Worm (Caenorhabditis elegans) whole organism, L4 larva: ENCODE data around the gene kreg-1.
A peak's percentile ranks its signal among the peaks of the same experiment; 100 is the strongest.

Experiments
- F26F4.8 ChIP-seq: fragments of 200-800 bp; sonication (Bioruptor generic); conservative IDR thresholded peaks from 2 replicates; pipeline ENCODE4 v1.3.6; 2022; ENCODE audit warnings: missing genetic modification characterization, missing compliant biosample characterization
- F49E8.2 ChIP-seq: sonication (generic microtip); optimal IDR thresholded peaks from 2 replicates; lab custom pipeline; 2016; ENCODE audit warnings: missing compliant biosample characterization, mild to moderate bottlenecking, missing genetic modification characterization, borderline replicate concordance
- T20F7.1 ChIP-seq: fragments of 200-800 bp; sonication (Bioruptor generic); optimal IDR thresholded peaks from 2 replicates; lab custom pipeline; 2018; ENCODE audit warnings: mild to moderate bottlenecking, missing genetic modification characterization, missing compliant biosample characterization
- Y105C5A.15 ChIP-seq: fragments of 200-800 bp; sonication (Bioruptor generic); IDR thresholded peaks from 2 replicates; pipeline ENCODE4 v1.3.6; 2022; ENCODE audit warnings: missing genetic modification characterization, missing compliant biosample characterization
- Y48G9A.11 ChIP-seq: fragments of 200-800 bp; sonication (Bioruptor generic); IDR thresholded peaks from 2 replicates; pipeline ENCODE4 v1.3.6; 2022; ENCODE audit warnings: missing genetic modification reagents, missing genetic modification characterization, missing compliant biosample characterization
- ZK337.2 ChIP-seq: fragments of 200-800 bp; sonication (Bioruptor generic); IDR thresholded peaks from 2 replicates; pipeline ENCODE4 v1.3.6; 2022; ENCODE audit warnings: missing genetic modification reagents, missing genetic modification characterization, missing compliant biosample characterization
- aha-1 ChIP-seq: fragments of 150-350 bp; peaks from one replicate; lab custom pipeline; 2014; ENCODE audit warnings: missing biosample characterization, missing genetic modification characterization
- aly-2 ChIP-seq: sonication (generic microtip); optimal IDR thresholded peaks from 2 replicates; lab custom pipeline; 2018; ENCODE audit warnings: missing biosample characterization, missing genetic modification characterization
- ama-1 ChIP-seq: fragments of 150-350 bp; optimal IDR thresholded peaks from 2 replicates; lab custom pipeline; 2014; ENCODE audit warnings: inconsistent platforms, mixed read lengths
- arid-1 ChIP-seq: fragments of 200-800 bp; sonication (Bioruptor generic); conservative IDR thresholded peaks from 2 replicates; pipeline ENCODE4 v1.3.6; 2022; ENCODE audit warnings: missing genetic modification reagents, missing genetic modification characterization, missing compliant biosample characterization
- attf-4 ChIP-seq: sonication (generic microtip); optimal IDR thresholded peaks from 3 replicates; lab custom pipeline; 2017; ENCODE audit warnings: missing biosample characterization, missing genetic modification characterization
- ceh-32 ChIP-seq: sonication (generic microtip); optimal IDR thresholded peaks from 2 replicates; lab custom pipeline; 2016; ENCODE audit warnings: mild to moderate bottlenecking, missing genetic modification characterization, missing compliant biosample characterization; ENCODE audit not compliant: poor library complexity
- ceh-62 ChIP-seq: sonication (generic microtip); optimal IDR thresholded peaks from 2 replicates; lab custom pipeline; 2017; ENCODE audit warnings: missing biosample characterization, missing genetic modification characterization
- ceh-82 ChIP-seq: sonication (generic microtip); optimal IDR thresholded peaks from 2 replicates; lab custom pipeline; 2017; ENCODE audit warnings: missing biosample characterization, missing genetic modification characterization
- daf-12 ChIP-seq: fragments of 150-350 bp; optimal IDR thresholded peaks from 2 replicates; lab custom pipeline; 2014; ENCODE audit warnings: missing biosample characterization, missing genetic modification reagents, missing genetic modification characterization
- daf-16 ChIP-seq, 3 experiments: sonication (generic microtip); optimal IDR thresholded peaks; 2 replicates each; lab custom pipeline; 2016 to 2017; ENCODE audit warnings: missing genetic modification characterization in 3 of 3, missing genetic modification reagents in 3 of 3, mild to moderate bottlenecking in 2 of 3, missing compliant biosample characterization in 2 of 3, missing biosample characterization in 1 of 3, moderate library complexity in 1 of 3
- dmd-6 ChIP-seq: fragments of 200-800 bp; sonication (Bioruptor generic); IDR thresholded peaks from 2 replicates; pipeline ENCODE4 v1.3.6; 2022; ENCODE audit warnings: missing genetic modification reagents, missing genetic modification characterization, missing compliant biosample characterization
- dmd-8 ChIP-seq: fragments of 200-800 bp; sonication (Bioruptor generic); IDR thresholded peaks from 2 replicates; pipeline ENCODE4 v1.3.6; 2022; ENCODE audit warnings: missing genetic modification characterization, missing compliant biosample characterization
- dpl-1 ChIP-seq: fragments of 150-350 bp; optimal IDR thresholded peaks from 2 replicates; lab custom pipeline; 2014; ENCODE audit warnings: missing biosample characterization, missing genetic modification reagents, missing genetic modification characterization
- dve-1 ChIP-seq: sonication (generic microtip); optimal IDR thresholded peaks from 2 replicates; lab custom pipeline; 2017; ENCODE audit warnings: antibody characterized with exemption, mild to moderate bottlenecking, missing genetic modification characterization, missing compliant biosample characterization; ENCODE audit not compliant: insufficient read depth
- egl-27 ChIP-seq: sonication (generic microtip); optimal IDR thresholded peaks from 3 replicates; lab custom pipeline; 2017; ENCODE audit warnings: missing biosample characterization, missing genetic modification reagents, missing genetic modification characterization
- egl-43 ChIP-seq: fragments of 200-800 bp; sonication (Bioruptor generic); IDR thresholded peaks from 2 replicates; pipeline ENCODE4 v1.3.6; 2022; ENCODE audit warnings: missing genetic modification reagents, missing genetic modification characterization, missing compliant biosample characterization
- fos-1 ChIP-seq: fragments of 150-350 bp; optimal IDR thresholded peaks from 2 replicates; lab custom pipeline; 2014; ENCODE audit warnings: missing biosample characterization, missing genetic modification characterization
- hlh-11 ChIP-seq: fragments of 200-800 bp; sonication (Bioruptor generic); optimal IDR thresholded peaks from 2 replicates; lab custom pipeline; 2018; ENCODE audit warnings: mild to moderate bottlenecking, missing genetic modification characterization, missing compliant biosample characterization
- hmg-1.1 ChIP-seq: fragments of 200-800 bp; sonication (Bioruptor generic); IDR thresholded peaks from 2 replicates; pipeline ENCODE4 v1.3.6; 2022; ENCODE audit warnings: missing genetic modification reagents, missing genetic modification characterization, missing compliant biosample characterization
- lim-7 ChIP-seq: fragments of 200-800 bp; sonication (Bioruptor generic); IDR thresholded peaks from 2 replicates; pipeline ENCODE4 v1.3.6; 2022; ENCODE audit warnings: missing genetic modification characterization, missing compliant biosample characterization
- lin-29 ChIP-seq: fragments of 200-800 bp; sonication (Bioruptor generic); IDR thresholded peaks from 2 replicates; pipeline ENCODE4 v1.3.6; 2022; ENCODE audit warnings: missing genetic modification reagents, missing genetic modification characterization, missing compliant biosample characterization
- madf-9 ChIP-seq: fragments of 200-800 bp; sonication (Bioruptor generic); conservative IDR thresholded peaks from 2 replicates; pipeline ENCODE4 v1.3.6; 2022; ENCODE audit warnings: missing genetic modification reagents, missing genetic modification characterization, missing compliant biosample characterization
- mes-2 ChIP-seq: sonication (generic microtip); optimal IDR thresholded peaks from 2 replicates; lab custom pipeline; 2016; ENCODE audit warnings: missing genotype, mild to moderate bottlenecking, missing genetic modification characterization, missing compliant biosample characterization; ENCODE audit not compliant: poor library complexity, severe bottlenecking
- nhr-10 ChIP-seq: fragments of 150-350 bp; optimal IDR thresholded peaks from 2 replicates; lab custom pipeline; 2014; ENCODE audit warnings: missing biosample characterization, missing genetic modification characterization
- nhr-25 ChIP-seq: sonication (generic microtip); optimal IDR thresholded peaks from 2 replicates; lab custom pipeline; 2017; ENCODE audit warnings: missing genetic modification characterization, mild to moderate bottlenecking, missing compliant biosample characterization, antibody characterized with exemption, moderate library complexity, borderline replicate concordance; ENCODE audit not compliant: insufficient read depth
- nhr-41 ChIP-seq: fragments of 200-800 bp; sonication (Bioruptor generic); IDR thresholded peaks from 2 replicates; pipeline ENCODE4 v1.3.6; 2022; ENCODE audit warnings: missing genetic modification reagents, missing genetic modification characterization, missing compliant biosample characterization
- nhr-76 ChIP-seq: fragments of 150-350 bp; optimal IDR thresholded peaks from 2 replicates; lab custom pipeline; 2014; ENCODE audit warnings: missing biosample characterization, missing genetic modification characterization
- pha-4 ChIP-seq, 2 experiments: fragments of 150-350 bp in 1 of 2; fragments of 200-800 bp in 1 of 2; sonication (Bioruptor generic) in 1 of 2; IDR thresholded peaks in 1 of 2; optimal IDR thresholded peaks in 1 of 2; 2 replicates each; pipeline versions ENCODE4 v1.3.6 to Lab custom; 2014 to 2022; ENCODE audit warnings: missing genetic modification characterization in 2 of 2, missing genetic modification reagents in 2 of 2, missing biosample characterization in 1 of 2, missing compliant biosample characterization in 1 of 2
- php-3 ChIP-seq: fragments of 200-800 bp; sonication (Bioruptor generic); IDR thresholded peaks from 2 replicates; pipeline ENCODE4 v1.3.6; 2022; ENCODE audit warnings: missing genetic modification reagents, missing genetic modification characterization, missing compliant biosample characterization
- pqm-1 ChIP-seq: sonication (generic microtip); optimal IDR thresholded peaks from 2 replicates; lab custom pipeline; 2017; ENCODE audit warnings: missing biosample characterization, missing genetic modification characterization
- skn-1 ChIP-seq: fragments of 150-350 bp; optimal IDR thresholded peaks from 2 replicates; lab custom pipeline; 2014; ENCODE audit warnings: missing biosample characterization, missing genetic modification characterization
- spr-3 ChIP-seq: fragments of 200-800 bp; sonication (Bioruptor generic); optimal IDR thresholded peaks from 2 replicates; lab custom pipeline; 2018; ENCODE audit warnings: mild to moderate bottlenecking, missing genetic modification characterization, missing compliant biosample characterization
- tra-1 ChIP-seq: fragments of 200-800 bp; sonication (Bioruptor generic); IDR thresholded peaks from 2 replicates; pipeline ENCODE4 v1.3.6; 2022; ENCODE audit warnings: missing genetic modification reagents, missing genetic modification characterization, missing compliant biosample characterization
- unc-62 ChIP-seq, 3 experiments: fragments of 150-350 bp in 1 of 3; sonication (generic microtip); optimal IDR thresholded peaks in 2 of 3; peaks in 1 of 3; 1 replicate in 1 of 3; 2 replicates in 2 of 3; lab custom pipeline; 2014 to 2017; ENCODE audit warnings: missing biosample characterization in 3 of 3, missing genetic modification characterization in 3 of 3, missing genetic modification reagents in 3 of 3, missing genotype in 1 of 3
- vab-7 ChIP-seq: fragments of 200-800 bp; sonication (Bioruptor generic); IDR thresholded peaks from 2 replicates; pipeline ENCODE4 v1.3.6; 2022; ENCODE audit warnings: missing genetic modification reagents, missing genetic modification characterization, missing compliant biosample characterization
- zfp-2 ChIP-seq: sonication (generic microtip); optimal IDR thresholded peaks from 2 replicates; lab custom pipeline; 2016; ENCODE audit warnings: mild to moderate bottlenecking, missing genetic modification characterization, missing compliant biosample characterization
- ztf-7 ChIP-seq: fragments of 150-350 bp; optimal IDR thresholded peaks from 2 replicates; lab custom pipeline; 2014; ENCODE audit warnings: missing biosample characterization, missing genetic modification characterization

kreg-1 gene

DNA sequence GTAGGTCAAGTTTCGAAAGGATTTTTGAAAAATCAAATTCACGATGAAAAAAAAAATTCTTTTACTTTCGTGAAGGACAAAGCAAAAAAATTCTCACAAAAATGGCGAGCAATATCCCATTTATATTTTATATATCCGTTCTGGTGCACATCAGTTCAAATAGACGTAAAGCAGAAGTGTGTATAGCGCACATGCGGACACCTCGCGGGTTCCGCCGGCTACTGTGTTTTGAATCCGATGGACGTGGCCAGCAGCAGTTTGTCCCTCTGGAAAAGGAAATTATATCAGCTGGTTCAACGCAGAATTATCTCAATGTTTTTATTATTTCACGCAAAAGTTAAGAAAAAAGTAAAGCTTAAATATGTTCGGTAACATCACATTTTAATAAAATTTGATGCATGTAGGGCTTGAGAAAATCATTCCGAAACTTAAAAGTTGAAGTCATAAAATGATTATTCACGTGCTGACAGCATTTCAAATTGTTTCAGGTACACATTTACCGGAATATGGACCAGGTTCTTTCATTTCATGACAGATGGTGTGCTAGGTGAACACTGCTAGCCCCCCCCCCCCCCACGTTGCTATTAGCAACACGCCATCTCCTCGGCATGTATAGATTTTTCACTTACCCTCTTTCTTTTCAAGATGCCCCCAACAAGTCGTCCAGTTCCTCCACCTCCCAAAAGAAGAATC is 5.8 kb upstream of the kreg-1 start, which contains the start of gene jbts-14:
jbts-14 (plus strand) TSS at position 643 of the 693 bp plus-strand sequence.
- TF ChIP-seq zfp-2 (tag; lab: Kevin White, UChicago): no peak
- TF ChIP-seq ceh-32 (tag; lab: Kevin White, UChicago): no peak
- TF ChIP-seq F26F4.8 (GFP tag; lab: Robert Waterston, UW): no peak
- no peak for TF ChIP-seq lin-29 (GFP tag; lab: Robert Waterston, UW)
- TF ChIP-seq attf-4 (tag; lab: Kevin White, UChicago): no peak
- no peak for TF ChIP-seq Y105C5A.15 (GFP tag; lab: Robert Waterston, UW)
- TF ChIP-seq nhr-41 (GFP tag; lab: Robert Waterston, UW): no peak
- TF ChIP-seq skn-1 (tag; lab: Kevin White, UChicago): no peak
- no peak for TF ChIP-seq ztf-7 (tag; lab: Kevin White, UChicago)
- TF ChIP-seq mes-2 (tag; lab: Kevin White, UChicago): no peak
- TF ChIP-seq vab-7 (GFP tag; lab: Robert Waterston, UW): no peak
- TF ChIP-seq T20F7.1 (GFP tag; lab: Kevin White, UChicago): no peak
- TF ChIP-seq ceh-62: no peak
- TF ChIP-seq ZK337.2 (GFP tag; lab: Robert Waterston, UW): no peak
- no peak for TF ChIP-seq ceh-82 (tag; lab: Kevin White, UChicago)
- no peak for TF ChIP-seq aly-2 (tag; lab: Kevin White, UChicago)
- no peak for TF ChIP-seq dmd-6
- no peak for TF ChIP-seq lim-7 (GFP tag; lab: Robert Waterston, UW)
- no peak for TF ChIP-seq hlh-11 (tag; lab: Kevin White, UChicago)

DNA sequence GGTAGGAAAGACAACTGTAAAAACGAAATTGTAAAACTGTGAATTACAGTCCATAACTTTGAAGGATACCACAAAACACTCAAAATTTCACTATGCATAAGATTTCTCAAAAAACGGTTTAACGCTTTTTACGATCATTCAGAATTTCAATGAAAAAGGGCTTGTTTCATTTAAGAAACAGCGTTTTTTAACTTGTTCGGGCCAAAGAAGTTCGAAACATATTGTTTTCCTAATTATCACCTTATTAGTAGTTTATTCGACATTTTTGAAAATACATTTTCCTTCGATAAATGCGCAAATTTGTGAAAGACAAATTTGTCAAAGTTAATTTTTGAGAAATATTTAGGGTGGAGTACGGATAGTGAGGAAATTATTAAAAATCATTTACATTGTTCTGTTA is 4.7 kb upstream of the kreg-1 start:
- TF ChIP-seq pqm-1 (tag; lab: Kevin White, UChicago) (no peak), aha-1 (tag; lab: Kevin White, UChicago) (peak; percentile 90)

DNA sequence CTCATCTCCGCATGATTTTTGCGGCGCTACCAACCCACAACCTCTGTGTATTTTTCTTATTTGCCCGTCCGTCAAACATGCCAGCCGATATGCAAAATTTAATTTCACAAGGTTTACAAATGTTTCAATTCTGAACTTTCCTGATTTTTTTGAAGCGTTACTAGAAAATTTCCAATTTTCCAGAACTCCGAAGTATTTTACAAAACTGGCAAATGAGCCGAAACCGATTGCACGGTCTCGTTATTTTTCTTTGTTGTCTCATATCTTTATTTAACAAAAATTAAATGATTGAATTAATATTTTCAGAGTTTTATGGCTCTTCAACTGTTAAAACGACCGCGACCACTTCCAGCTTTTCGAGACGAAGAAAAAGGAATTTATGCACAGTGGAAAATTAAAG is 1.5 kb upstream of the kreg-1 start, which contains the start of gene F53A9.3:
F53A9.3 (plus strand) TSS at position 301 of the 400 bp plus-strand sequence.
- TF ChIP-seq attf-4 (tag; lab: Kevin White, UChicago) (no peak), dpl-1 (GFP tag; lab: Kevin White, UChicago) (no peak), tra-1 (no peak), F49E8.2 (no peak), fos-1 (tag; lab: Kevin White, UChicago) (no peak), daf-12 (tag; lab: Kevin White, UChicago) (no peak), nhr-25 (tag; lab: Kevin White, UChicago) (no peak), madf-9 (GFP tag; lab: Robert Waterston, UW) (no peak), spr-3 (no peak), ZK337.2 (GFP tag; lab: Robert Waterston, UW) (no peak)

DNA sequence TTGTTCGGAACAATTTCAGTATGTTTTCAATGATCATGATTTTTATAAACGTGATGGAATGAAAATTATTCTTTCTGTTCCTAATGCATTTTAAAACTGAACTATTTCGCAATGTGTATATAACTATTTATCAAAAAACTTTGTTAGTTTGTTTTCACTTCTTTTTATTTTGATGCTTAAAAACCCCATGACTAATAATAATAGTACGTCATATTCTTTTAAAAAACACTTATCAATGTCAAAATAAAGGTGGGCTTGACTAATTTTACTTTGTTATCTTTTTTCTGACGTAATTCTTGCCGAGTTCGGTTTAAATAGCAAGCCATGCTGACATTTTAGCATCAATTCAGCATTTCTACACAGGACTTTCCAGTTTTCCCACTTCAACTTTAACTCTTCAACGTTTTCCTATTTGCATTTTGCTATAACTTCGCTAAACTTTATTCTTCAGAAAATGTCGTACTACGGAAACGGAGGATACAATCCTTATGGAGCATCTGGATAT is 1.6 kb downstream of the kreg-1 start, which contains the start of gene F53A9.1:
F53A9.1 (plus strand) TSS at position 455 of the 505 bp plus-strand sequence.
- TF ChIP-seq unc-62 (GFP tag; optimal IDR thresholded peaks at IDR 0.05 in 1 of 2; lab: Kevin White, UChicago): peak in 1 of 2 experiments; percentile 75
- TF ChIP-seq unc-62 (tag; optimal IDR thresholded peaks at IDR 0.05; lab: Kevin White, UChicago): no peak
- no peak for TF ChIP-seq php-3 (GFP tag; lab: Robert Waterston, UW)
- TF ChIP-seq dmd-8 (GFP tag; lab: Robert Waterston, UW): no peak
- no peak for TF ChIP-seq Y48G9A.11 (GFP tag; lab: Robert Waterston, UW)
- no peak for TF ChIP-seq mes-2 (tag; lab: Kevin White, UChicago)
- TF ChIP-seq vab-7 (GFP tag; lab: Robert Waterston, UW): no peak
- TF ChIP-seq ama-1 (lab: Kevin White, UChicago): no peak
- TF ChIP-seq nhr-10 (tag; lab: Kevin White, UChicago): no peak
- no peak for TF ChIP-seq daf-16 (GFP tag; optimal IDR thresholded peaks at IDR 0.05; lab: Kevin White, UChicago)
- peak; percentile 62 for TF ChIP-seq daf-16 (tag; optimal IDR thresholded peaks at IDR 0.05; lab: Kevin White, UChicago)
- TF ChIP-seq ztf-7 (tag; lab: Kevin White, UChicago): no peak
- no peak for TF ChIP-seq arid-1 (GFP tag; lab: Robert Waterston, UW)
- no peak for TF ChIP-seq pha-4 (GFP tag; IDR thresholded peaks at IDR 0.05; lab: Robert Waterston, UW)
- TF ChIP-seq pha-4 (tag; optimal IDR thresholded peaks at IDR 0.05; lab: Kevin White, UChicago): no peak
- TF ChIP-seq egl-27 (tag; lab: Kevin White, UChicago): no peak
- peak; percentile 38 for TF ChIP-seq dve-1 (tag; lab: Kevin White, UChicago)
- TF ChIP-seq nhr-76: no peak
- TF ChIP-seq hmg-1.1: no peak
- no peak for TF ChIP-seq egl-43 (GFP tag; lab: Robert Waterston, UW)
